Worm (Caenorhabditis elegans) whole organism, late embryonic: Measurements from ENCODE around the gene srh-21.

Source experiments
- C08G9.2 ChIP-seq: sonication (generic microtip); optimal IDR thresholded peaks from 2 replicates; lab custom pipeline; 2016; ENCODE audit warnings: mild to moderate bottlenecking, missing genetic modification characterization, moderate library complexity, missing compliant biosample characterization
- C38D4.7 ChIP-seq: fragments of 200-800 bp; sonication (Bioruptor generic); optimal IDR thresholded peaks from 2 replicates; lab custom pipeline; 2018; ENCODE audit warnings: mild to moderate bottlenecking, missing genetic modification characterization, moderate library complexity, missing compliant biosample characterization
- F13H6.1 ChIP-seq: sonication (generic microtip); optimal IDR thresholded peaks from 2 replicates; lab custom pipeline; 2016; ENCODE audit warnings: missing genetic modification characterization, missing compliant biosample characterization
- K02D7.2 ChIP-seq: sonication (generic microtip); optimal IDR thresholded peaks from 2 replicates; lab custom pipeline; 2017; ENCODE audit warnings: mild to moderate bottlenecking, missing genetic modification characterization, missing compliant biosample characterization
- K09A11.1 ChIP-seq: sonication (generic microtip); optimal IDR thresholded peaks from 2 replicates; lab custom pipeline; 2017; ENCODE audit warnings: antibody characterized with exemption, mild to moderate bottlenecking, missing genetic modification characterization, missing compliant biosample characterization; ENCODE audit not compliant: insufficient read depth
- Y22D7AL.16 ChIP-seq: sonication (generic microtip); optimal IDR thresholded peaks from 2 replicates; lab custom pipeline; 2016; ENCODE audit warnings: missing genetic modification characterization, missing compliant biosample characterization
- ama-1 ChIP-seq: fragments of 150-350 bp; optimal IDR thresholded peaks from 2 replicates; lab custom pipeline; 2014
- ceh-2 ChIP-seq: sonication (generic microtip); optimal IDR thresholded peaks from 2 replicates; lab custom pipeline; 2016; ENCODE audit warnings: missing genotype, missing genetic modification characterization, missing compliant biosample characterization
- ceh-22 ChIP-seq: sonication (generic microtip); optimal IDR thresholded peaks from 2 replicates; lab custom pipeline; 2017; ENCODE audit warnings: missing biosample characterization, missing genetic modification characterization
- ceh-30 ChIP-seq: fragments of 150-350 bp; optimal IDR thresholded peaks from 2 replicates; lab custom pipeline; 2014; ENCODE audit warnings: missing biosample characterization, missing genetic modification characterization
- ceh-31 ChIP-seq: sonication (generic microtip); optimal IDR thresholded peaks from 2 replicates; lab custom pipeline; 2016; ENCODE audit warnings: missing genetic modification characterization, missing compliant biosample characterization
- ceh-34 ChIP-seq: sonication (generic microtip); optimal IDR thresholded peaks from 2 replicates; lab custom pipeline; 2016; ENCODE audit warnings: mild to moderate bottlenecking, missing genetic modification characterization, missing compliant biosample characterization
- ceh-45 ChIP-seq: fragments of 200-800 bp; sonication (Bioruptor generic); IDR thresholded peaks from 2 replicates; pipeline ENCODE4 v1.3.6; 2022; ENCODE audit warnings: missing genetic modification reagents, missing genetic modification characterization, missing compliant biosample characterization
- ceh-9 ChIP-seq: sonication (generic microtip); optimal IDR thresholded peaks from 2 replicates; lab custom pipeline; 2016; ENCODE audit warnings: mild to moderate bottlenecking, missing genetic modification characterization, inconsistent platforms, missing compliant biosample characterization
- che-1 ChIP-seq: sonication (generic microtip); optimal IDR thresholded peaks from 2 replicates; lab custom pipeline; 2016; ENCODE audit warnings: mild to moderate bottlenecking, missing genetic modification characterization, missing compliant biosample characterization
- dve-1 ChIP-seq: sonication (generic microtip); optimal IDR thresholded peaks from 2 replicates; lab custom pipeline; 2017; ENCODE audit warnings: antibody characterized with exemption, mild to moderate bottlenecking, missing genetic modification characterization, missing compliant biosample characterization
- elt-4 ChIP-seq: sonication (generic microtip); optimal IDR thresholded peaks from 2 replicates; lab custom pipeline; 2016; ENCODE audit warnings: missing genetic modification characterization, missing compliant biosample characterization
- fkh-6 ChIP-seq: sonication (generic microtip); optimal IDR thresholded peaks from 2 replicates; lab custom pipeline; 2016; ENCODE audit warnings: missing genetic modification characterization, missing compliant biosample characterization
- gmeb-2 ChIP-seq: sonication (generic microtip); optimal IDR thresholded peaks from 2 replicates; lab custom pipeline; 2016; ENCODE audit warnings: missing genetic modification characterization, inconsistent platforms, missing compliant biosample characterization
- hlh-13 ChIP-seq: fragments of 200-800 bp; sonication (Bioruptor generic); optimal IDR thresholded peaks from 2 replicates; lab custom pipeline; 2018; ENCODE audit warnings: mild to moderate bottlenecking, missing genetic modification characterization, missing compliant biosample characterization
- hlh-30 ChIP-seq: sonication (generic microtip); optimal IDR thresholded peaks from 2 replicates; lab custom pipeline; 2017; ENCODE audit warnings: antibody characterized with exemption, missing genetic modification characterization, missing compliant biosample characterization; ENCODE audit not compliant: insufficient read depth
- lim-6 ChIP-seq: sonication (generic microtip); optimal IDR thresholded peaks from 2 replicates; lab custom pipeline; 2016; ENCODE audit warnings: missing genetic modification characterization, missing compliant biosample characterization
- lin-11 ChIP-seq: fragments of 200-800 bp; sonication (Bioruptor generic); optimal IDR thresholded peaks from 2 replicates; lab custom pipeline; 2018; ENCODE audit warnings: mild to moderate bottlenecking, missing genetic modification characterization, missing compliant biosample characterization
- madf-2 ChIP-seq: sonication (generic microtip); optimal IDR thresholded peaks from 2 replicates; lab custom pipeline; 2017; ENCODE audit warnings: missing genetic modification characterization, missing compliant biosample characterization
- nfya-1 ChIP-seq: sonication (generic microtip); optimal IDR thresholded peaks from 2 replicates; lab custom pipeline; 2017; ENCODE audit warnings: missing genetic modification characterization, mild to moderate bottlenecking, missing compliant biosample characterization, antibody characterized with exemption, moderate library complexity
- npax-4 ChIP-seq: sonication (generic microtip); optimal IDR thresholded peaks from 2 replicates; lab custom pipeline; 2016; ENCODE audit warnings: missing genetic modification characterization, missing compliant biosample characterization
- pag-3 ChIP-seq: sonication (generic microtip); optimal IDR thresholded peaks from 2 replicates; lab custom pipeline; 2016; ENCODE audit warnings: missing compliant biosample characterization, missing genetic modification characterization, borderline replicate concordance
- pha-2 ChIP-seq: sonication (generic microtip); optimal IDR thresholded peaks from 2 replicates; lab custom pipeline; 2017; ENCODE audit warnings: mild to moderate bottlenecking, missing genetic modification characterization, missing compliant biosample characterization
- pha-4 ChIP-seq: fragments of 150-350 bp; optimal IDR thresholded peaks from 2 replicates; lab custom pipeline; 2018; ENCODE audit warnings: missing biosample characterization, missing genetic modification reagents, missing genetic modification characterization
- pros-1 ChIP-seq: fragments of 150-350 bp; optimal IDR thresholded peaks from 2 replicates; lab custom pipeline; 2014; ENCODE audit warnings: missing biosample characterization, missing genetic modification reagents, missing genetic modification characterization
- ref-2 ChIP-seq: sonication (generic microtip); optimal IDR thresholded peaks from 2 replicates; lab custom pipeline; 2016; ENCODE audit warnings: missing genetic modification characterization, missing compliant biosample characterization
- sdc-2 ChIP-seq: sonication (generic microtip); optimal IDR thresholded peaks from 2 replicates; lab custom pipeline; 2016; ENCODE audit warnings: missing genotype, missing genetic modification characterization, missing compliant biosample characterization
- syd-9 ChIP-seq: sonication (generic microtip); optimal IDR thresholded peaks from 2 replicates; lab custom pipeline; 2016; ENCODE audit warnings: mild to moderate bottlenecking, missing genetic modification characterization, moderate library complexity, missing compliant biosample characterization
- tbx-7 ChIP-seq: sonication (generic microtip); optimal IDR thresholded peaks from 2 replicates; lab custom pipeline; 2016; ENCODE audit warnings: missing genotype, missing genetic modification characterization, missing compliant biosample characterization
- unc-3 ChIP-seq, 2 experiments: fragments of 200-800 bp in 1 of 2; sonication (Bioruptor generic) in 1 of 2; sonication (generic microtip) in 1 of 2; conservative IDR thresholded peaks in 1 of 2; optimal IDR thresholded peaks in 1 of 2; 2 replicates each; pipeline versions ENCODE4 v1.3.6 to Lab custom; 2016 to 2022; ENCODE audit warnings: missing compliant biosample characterization in 2 of 2, missing genetic modification characterization in 2 of 2, missing genetic modification reagents in 1 of 2

Gene srh-21

ce11 chrV:4944219-4944618 lies 17.7 kb downstream of the srh-21 start, which contains the start of gene str-211:
Gene str-211, minus strand, starts transcription at chrV:4944319.
- TF ChIP-seq ceh-2 (tag; lab: Kevin White, UChicago) (no peak), pag-3 (no peak), che-1 (tag; lab: Kevin White, UChicago) (no peak), unc-3 (GFP tag; conservative IDR thresholded peaks at IDR 0.05; lab: Robert Waterston, UW) (no peak), unc-3 (tag; optimal IDR thresholded peaks at IDR 0.05; lab: Kevin White, UChicago) (no peak), sdc-2 (tag; lab: Kevin White, UChicago) (no peak), pha-2 (tag; lab: Kevin White, UChicago) (no peak), pros-1 (tag; lab: Kevin White, UChicago) (no peak), K02D7.2 (tag; lab: Kevin White, UChicago) (no peak), F13H6.1 (tag; lab: Kevin White, UChicago) (no peak), K09A11.1 (tag; lab: Kevin White, UChicago) (no peak), npax-4 (tag; lab: Kevin White, UChicago) (no peak)
- TF ChIP-seq, all 69 proteins: peak for 0

ce11 chrV:4948635-4949034 lies 22.2 kb downstream of the srh-21 start, which contains the start of gene str-209:
Gene str-209, plus strand, starts transcription at chrV:4948935.
- TF ChIP-seq Y22D7AL.16 (tag; lab: Kevin White, UChicago) = no peak
- TF ChIP-seq lin-11 (tag; lab: Kevin White, UChicago) = no peak
- TF ChIP-seq ceh-45 (GFP tag; lab: Robert Waterston, UW) = no peak
- TF ChIP-seq gmeb-2 (tag; lab: Kevin White, UChicago) = no peak
- no peak for TF ChIP-seq ceh-22
- no peak for TF ChIP-seq K09A11.1 (tag; lab: Kevin White, UChicago)
- no peak for TF ChIP-seq elt-4 (tag; lab: Kevin White, UChicago)
- no peak for TF ChIP-seq ceh-9
- TF ChIP-seq unc-3 (GFP tag; conservative IDR thresholded peaks at IDR 0.05; lab: Robert Waterston, UW) = no peak
- TF ChIP-seq unc-3 (tag; optimal IDR thresholded peaks at IDR 0.05; lab: Kevin White, UChicago) = no peak
- TF ChIP-seq syd-9 (tag; lab: Kevin White, UChicago) = no peak
- TF ChIP-seq C08G9.2 (tag; lab: Kevin White, UChicago) = no peak
- no peak for TF ChIP-seq ceh-31 (tag; lab: Kevin White, UChicago)
- no peak for TF ChIP-seq pha-2 (tag; lab: Kevin White, UChicago)
- TF ChIP-seq madf-2 (tag; lab: Kevin White, UChicago) = no peak

ce11 chrV:4951434-4951833 lies 25.0 kb downstream of the srh-21 start, which contains the start of gene str-207:
Gene str-207, plus strand, starts transcription at chrV:4951734.
- TF ChIP-seq ref-2 (tag; lab: Kevin White, UChicago) = no peak
- no peak for TF ChIP-seq lim-6
- no peak for TF ChIP-seq ceh-34
- no peak for TF ChIP-seq ceh-2 (tag; lab: Kevin White, UChicago)
- no peak for TF ChIP-seq hlh-30
- no peak for TF ChIP-seq dve-1 (tag; lab: Kevin White, UChicago)

ce11 chrV:4956529-4956928 lies 30.1 kb downstream of the srh-21 start, which contains the start of gene str-208:
Gene str-208, plus strand, starts transcription at chrV:4956829.
- TF ChIP-seq pha-4 (tag; lab: Kevin White, UChicago) = no peak
- TF ChIP-seq pros-1 (tag; lab: Kevin White, UChicago) = no peak
- no peak for TF ChIP-seq che-1 (tag; lab: Kevin White, UChicago)
- no peak for TF ChIP-seq ceh-30 (tag; lab: Kevin White, UChicago)
- no peak for TF ChIP-seq ama-1
- no peak for TF ChIP-seq ceh-22
- no peak for TF ChIP-seq tbx-7 (tag; lab: Kevin White, UChicago)
- TF ChIP-seq fkh-6 = no peak
- no peak for TF ChIP-seq nfya-1
- no peak for TF ChIP-seq C38D4.7 (GFP tag; lab: Kevin White, UChicago)
- no peak for TF ChIP-seq hlh-13 (GFP tag; lab: Kevin White, UChicago)
- no peak for TF ChIP-seq madf-2 (tag; lab: Kevin White, UChicago)
